Fruit fly (Drosophila melanogaster): ENCODE data around the gene CG34150.

The CG34150 gene

dm6 chr3R:24810844-24811625 lies 3.0 kb upstream of the CG34150 start (continued):
- TF ChIP-seq kah (GFP tag; optimal IDR thresholded peaks at IDR 0.05) (peak; percentile 70), ranshi (GFP tag; IDR thresholded peaks at IDR 0.05) (peak; percentile 90), CG10565 (GFP tag; optimal IDR thresholded peaks at IDR 0.05) (peak; percentile 44), hbn (GFP tag; IDR thresholded peaks at IDR 0.05; ENCODE audit: partially characterized antibody) (no peak), Xbp1 (GFP tag; optimal IDR thresholded peaks at IDR 0.05) (peak; percentile 91), CG31224 (GFP tag; IDR thresholded peaks at IDR 0.05) (peak; percentile 78), yki (optimal IDR thresholded peaks at IDR 0.05) (no peak), CG17385 (GFP tag; optimal IDR thresholded peaks at IDR 0.05) (peak; percentile 89), E2f1 (GFP tag; IDR thresholded peaks at IDR 0.05) (peak; percentile 87), twi (tag; optimal IDR thresholded peaks at IDR 0.05) (peak; percentile 76), Doc2 (GFP tag; IDR thresholded peaks at IDR 0.05) (peak; percentile 77), esg (GFP tag; conservative IDR thresholded peaks at IDR 0.05) (peak; percentile 88), gt (GFP tag; IDR thresholded peaks at IDR 0.05) (no peak), jigr1 (GFP tag; IDR thresholded peaks at IDR 0.05) (no peak), inv (GFP tag; IDR thresholded peaks at IDR 0.05; ENCODE audit: partially characterized antibody) (no peak), wor (GFP tag; IDR thresholded peaks at IDR 0.05) (peak; percentile 74), slp2 (GFP tag; optimal IDR thresholded peaks at IDR 0.05) (peak; percentile 78), CG14441 (GFP tag; IDR thresholded peaks at IDR 0.05) (peak; percentile 91), CG31441 (GFP tag; IDR thresholded peaks at IDR 0.05) (peak; percentile 83), Ssrp (tag; optimal IDR thresholded peaks at IDR 0.05) (peak; percentile 79), ken (GFP tag; IDR thresholded peaks at IDR 0.05) (peak; percentile 89), gfzf (GFP tag; optimal IDR thresholded peaks at IDR 0.05) (no peak), CG7987 (GFP tag; optimal IDR thresholded peaks at IDR 0.05) (peak; percentile 82), Spps (tag; optimal IDR thresholded peaks at IDR 0.05) (peak; percentile 47), CG5245 (GFP tag; optimal IDR thresholded peaks at IDR 0.05) (peak; percentile 87), crp (GFP tag; optimal IDR thresholded peaks at IDR 0.05) (peak in 1 of 2 experiments; percentile 39), CG34224 (GFP tag; IDR thresholded peaks at IDR 0.05; ENCODE audit: partially characterized antibody) (no peak), zfh1 (GFP tag; IDR thresholded peaks at IDR 0.05) (peak; percentile 87), CG8765 (GFP tag; IDR thresholded peaks at IDR 0.05) (peak; percentile 20; the same call in 1 of the 2 replicates), Hmx (GFP tag; optimal IDR thresholded peaks at IDR 0.05) (peak; percentile 3), CG9215 (GFP tag; IDR thresholded peaks at IDR 0.05) (peak; percentile 78), nerfin-1 (tag; optimal IDR thresholded peaks at IDR 0.05) (peak; percentile 77), HLHmδ (GFP tag; optimal IDR thresholded peaks at IDR 0.05) (no peak), Pdp1 (GFP tag; optimal IDR thresholded peaks at IDR 0.05) (peak; percentile 77 to 84), BEAF-32 (GFP tag; optimal IDR thresholded peaks at IDR 0.05) (no peak), z (GFP tag; IDR thresholded peaks at IDR 0.05) (0 out of 3 replicates have a peak, but pooled peaks have one; percentile 18), lov (optimal IDR thresholded peaks at IDR 0.05) (no peak), lov (GFP tag; IDR thresholded peaks at IDR 0.05) (peak; percentile 73; the same call in 2 of the 3 replicates), sim (GFP tag; IDR thresholded peaks at IDR 0.05) (0 out of 2 replicates have a peak, but pooled peaks have one; percentile 12), Atf-2 (GFP tag; optimal IDR thresholded peaks at IDR 0.05) (peak; percentile 63), gsb-n (tag; optimal IDR thresholded peaks at IDR 0.05) (peak; percentile 65), Oaz (GFP tag; IDR thresholded peaks at IDR 0.05) (peak; percentile 83), sqz (GFP tag; optimal IDR thresholded peaks at IDR 0.05) (peak; percentile 43), Dll (GFP tag; IDR thresholded peaks at IDR 0.05; ENCODE audit: partially characterized antibody) (no peak), Atf6 (GFP tag; IDR thresholded peaks at IDR 0.05) (peak; percentile 94), Hr3 (GFP tag; optimal IDR thresholded peaks at IDR 0.05) (peak; percentile 87), Ravus (GFP tag; IDR thresholded peaks at IDR 0.05) (peak; percentile 65), CG4328 (GFP tag; optimal IDR thresholded peaks at IDR 0.05) (peak; percentile 69), CG32772 (GFP tag; IDR thresholded peaks at IDR 0.05) (peak; percentile 82), fu2 (GFP tag; optimal IDR thresholded peaks at IDR 0.05) (peak; percentile 84)

All from whole organism, embryonic.